Fruit fly (Drosophila melanogaster) whole organism, embryonic: Measurements from ENCODE around the gene CG10761.

Source experiments
- Abd-B ChIP-seq: fragments of 200-800 bp; sonication (Bioruptor generic); optimal IDR thresholded peaks from 2 replicates; lab custom pipeline; 2018; ENCODE audit warnings: missing biosample characterization, mild to moderate bottlenecking, missing genetic modification characterization, moderate library complexity
- CG10267 ChIP-seq: fragments of 200-800 bp; sonication (Bioruptor generic); optimal IDR thresholded peaks from 2 replicates; lab custom pipeline; 2018; ENCODE audit warnings: missing biosample characterization, mild to moderate bottlenecking, missing genetic modification characterization, moderate library complexity
- CG10979 ChIP-seq: fragments of 200-800 bp; sonication (Bioruptor generic); optimal IDR thresholded peaks from 2 replicates; lab custom pipeline; 2018; ENCODE audit warnings: missing biosample characterization, mild to moderate bottlenecking, missing genetic modification characterization, moderate library complexity
- CG12391 ChIP-seq: fragments of 200-800 bp; sonication (Bioruptor generic); optimal IDR thresholded peaks from 3 replicates; lab custom pipeline; 2018; ENCODE audit warnings: missing biosample characterization, mild to moderate bottlenecking, missing genetic modification characterization, moderate library complexity
- CG12659 ChIP-seq: fragments of 200-800 bp; sonication (Bioruptor generic); optimal IDR thresholded peaks from 3 replicates; lab custom pipeline; 2017; ENCODE audit warnings: mild to moderate bottlenecking, missing biosample characterization, missing genetic modification reagents, missing genetic modification characterization
- CG13287 ChIP-seq: fragments of 200-800 bp; sonication (Bioruptor generic); IDR thresholded peaks from 2 replicates; pipeline ENCODE4 v1.3.6; 2022; ENCODE audit warnings: missing biosample characterization, missing genetic modification characterization; ENCODE audit not compliant: partially characterized antibody
- CG13624 ChIP-seq: fragments of 200-800 bp; sonication (Bioruptor generic); optimal IDR thresholded peaks from 2 replicates; lab custom pipeline; 2016; ENCODE audit warnings: missing biosample characterization, missing genetic modification characterization
- CG14710 ChIP-seq: fragments of 200-800 bp; sonication (Bioruptor generic); optimal IDR thresholded peaks from 3 replicates; lab custom pipeline; 2019; ENCODE audit warnings: missing biosample characterization, mild to moderate bottlenecking, missing genetic modification characterization, moderate library complexity
- CG15514 ChIP-seq: fragments of 200-800 bp; sonication (Bioruptor generic); optimal IDR thresholded peaks from 3 replicates; lab custom pipeline; 2017; ENCODE audit warnings: missing biosample characterization, missing genetic modification characterization, mild to moderate bottlenecking, moderate library complexity, missing genetic modification reagents
- CG15601 ChIP-seq: fragments of 200-800 bp; sonication (Bioruptor generic); optimal IDR thresholded peaks from 3 replicates; lab custom pipeline; 2019; ENCODE audit warnings: missing biosample characterization, mild to moderate bottlenecking, missing genetic modification characterization, moderate library complexity
- CG1603 ChIP-seq: fragments of 200-800 bp; sonication (Bioruptor generic); optimal IDR thresholded peaks from 2 replicates; lab custom pipeline; 2019; ENCODE audit warnings: missing biosample characterization, mild to moderate bottlenecking, missing genetic modification characterization, moderate library complexity
- CG17829 ChIP-seq: fragments of 200-800 bp; optimal IDR thresholded peaks from 2 replicates; lab custom pipeline; 2019; ENCODE audit warnings: missing biosample characterization, mild to moderate bottlenecking, missing genetic modification characterization, moderate library complexity
- CG2712 ChIP-seq: fragments of 200-800 bp; optimal IDR thresholded peaks from 3 replicates; lab custom pipeline; 2019; ENCODE audit warnings: missing biosample characterization, mild to moderate bottlenecking, missing genetic modification characterization, moderate library complexity
- CG30020 ChIP-seq: fragments of 200-800 bp; optimal IDR thresholded peaks from 2 replicates; lab custom pipeline; 2019; ENCODE audit warnings: missing biosample characterization, mild to moderate bottlenecking, missing genetic modification characterization, moderate library complexity
- CG30403 ChIP-seq: fragments of 200-800 bp; sonication (Bioruptor generic); optimal IDR thresholded peaks from 3 replicates; lab custom pipeline; 2016; ENCODE audit warnings: missing biosample characterization, missing genetic modification characterization
- CG3995 ChIP-seq: fragments of 200-800 bp; sonication (Bioruptor generic); optimal IDR thresholded peaks from 3 replicates; lab custom pipeline; 2016; ENCODE audit warnings: missing biosample characterization, missing genetic modification characterization
- CG4617 ChIP-seq: fragments of 200-800 bp; sonication (Bioruptor generic); optimal IDR thresholded peaks from 3 replicates; lab custom pipeline; 2016; ENCODE audit warnings: missing biosample characterization, missing genetic modification characterization, borderline replicate concordance
- CG5953 ChIP-seq: fragments of 200-800 bp; sonication (Bioruptor generic); IDR thresholded peaks from 2 replicates; pipeline ENCODE4 v1.3.6; 2022; ENCODE audit warnings: missing biosample characterization, missing genetic modification characterization
- CG7745 ChIP-seq: fragments of 200-800 bp; sonication (Bioruptor generic); optimal IDR thresholded peaks from 2 replicates; lab custom pipeline; 2018; ENCODE audit warnings: missing biosample characterization, mild to moderate bottlenecking, missing genetic modification characterization, moderate library complexity
- CG8290 ChIP-seq, 3 experiments: fragments of 200-800 bp; sonication (Bioruptor generic); optimal IDR thresholded peaks; 2 replicates each; lab custom pipeline; 2016 to 2019; ENCODE audit warnings: missing biosample characterization in 3 of 3, missing genetic modification characterization in 3 of 3, mild to moderate bottlenecking in 2 of 3, moderate library complexity in 1 of 3
- Dp ChIP-seq: fragments of 200-800 bp; sonication (Bioruptor generic); optimal IDR thresholded peaks from 2 replicates; lab custom pipeline; 2018; ENCODE audit warnings: missing biosample characterization, mild to moderate bottlenecking, missing genetic modification characterization, moderate library complexity
- Elba2 ChIP-seq: fragments of 200-800 bp; sonication (Bioruptor generic); optimal IDR thresholded peaks from 3 replicates; lab custom pipeline; 2016; ENCODE audit warnings: missing biosample characterization, missing genetic modification characterization
- Ets97D ChIP-seq: fragments of 200-800 bp; sonication (Bioruptor generic); optimal IDR thresholded peaks from 3 replicates; lab custom pipeline; 2016; ENCODE audit warnings: missing biosample characterization, missing genetic modification characterization
- Hand ChIP-seq: fragments of 200-800 bp; sonication (Bioruptor generic); optimal IDR thresholded peaks from 2 replicates; lab custom pipeline; 2017; ENCODE audit warnings: mild to moderate bottlenecking, missing biosample characterization, missing genetic modification reagents, missing genetic modification characterization
- Lhr ChIP-seq: fragments of 200-800 bp; sonication (Bioruptor generic); optimal IDR thresholded peaks from 3 replicates; lab custom pipeline; 2017; ENCODE audit warnings: mild to moderate bottlenecking, missing biosample characterization, missing genetic modification reagents, missing genetic modification characterization
- MBD-R2 ChIP-seq: fragments of 200-800 bp; sonication (Bioruptor generic); IDR thresholded peaks from 2 replicates; pipeline ENCODE4 v1.3.6; 2022; ENCODE audit warnings: missing biosample characterization, missing genetic modification characterization
- MESR4 ChIP-seq: fragments of 200-800 bp; sonication (Bioruptor generic); optimal IDR thresholded peaks from 2 replicates; lab custom pipeline; 2018; ENCODE audit warnings: missing biosample characterization, mild to moderate bottlenecking, missing genetic modification characterization, moderate library complexity
- Ravus ChIP-seq: fragments of 200-800 bp; sonication (Bioruptor generic); IDR thresholded peaks from 2 replicates; pipeline ENCODE4 v1.3.6; 2022; ENCODE audit warnings: missing biosample characterization, missing genetic modification characterization
- Sin3A ChIP-seq: fragments of >200 bp; optimal IDR thresholded peaks from 2 replicates; lab custom pipeline; 2018
- Sry-δ ChIP-seq: fragments of 200-800 bp; sonication (Bioruptor generic); optimal IDR thresholded peaks from 2 replicates; lab custom pipeline; 2016; ENCODE audit warnings: missing biosample characterization, missing genetic modification characterization
- YL-1 ChIP-seq: fragments of 200-800 bp; sonication (Bioruptor generic); optimal IDR thresholded peaks from 3 replicates; lab custom pipeline; 2017; ENCODE audit warnings: missing biosample characterization, mild to moderate bottlenecking, missing genetic modification characterization
- bigmax ChIP-seq: fragments of 200-800 bp; sonication (Bioruptor generic); optimal IDR thresholded peaks from 2 replicates; lab custom pipeline; 2018; ENCODE audit warnings: missing biosample characterization, mild to moderate bottlenecking, missing genetic modification characterization
- crc ChIP-seq: fragments of 200-800 bp; sonication (Bioruptor generic); optimal IDR thresholded peaks from 2 replicates; lab custom pipeline; 2016; ENCODE audit warnings: missing biosample characterization, missing genetic modification characterization
- crol ChIP-seq: fragments of 200-800 bp; sonication (Bioruptor generic); IDR thresholded peaks from 2 replicates; pipeline ENCODE4 v1.3.6; 2022; ENCODE audit warnings: missing biosample characterization, missing genetic modification characterization
- crp ChIP-seq, 2 experiments: fragments of 200-800 bp; sonication (Bioruptor generic); optimal IDR thresholded peaks; 2 replicates in 1 of 2; 3 replicates in 1 of 2; lab custom pipeline; 2017; ENCODE audit warnings: missing biosample characterization in 2 of 2, missing genetic modification characterization in 2 of 2, mild to moderate bottlenecking in 1 of 2, moderate library complexity in 1 of 2
- gsb-n ChIP-seq: fragments of 200-800 bp; sonication (Bioruptor generic); optimal IDR thresholded peaks from 3 replicates; lab custom pipeline; 2018; ENCODE audit warnings: missing biosample characterization, mild to moderate bottlenecking, missing genetic modification characterization
- lbe ChIP-seq: fragments of 200-800 bp; sonication (Bioruptor generic); optimal IDR thresholded peaks from 2 replicates; lab custom pipeline; 2016; ENCODE audit warnings: missing biosample characterization, mild to moderate bottlenecking, missing genetic modification characterization
- nerfin-2 ChIP-seq: fragments of 200-800 bp; sonication (Bioruptor generic); IDR thresholded peaks from 2 replicates; pipeline ENCODE4 v1.3.6; 2022; ENCODE audit warnings: missing biosample characterization, missing genetic modification characterization; ENCODE audit not compliant: partially characterized antibody
- nmo ChIP-seq: fragments of 200-800 bp; sonication (Bioruptor generic); optimal IDR thresholded peaks from 2 replicates; lab custom pipeline; 2018; ENCODE audit warnings: missing biosample characterization, mild to moderate bottlenecking, missing genetic modification characterization, moderate library complexity
- pan ChIP-seq, 4 experiments: fragments of >200 bp in 3 of 4; fragments of 200-800 bp in 1 of 4; sonication (Bioruptor generic) in 1 of 4; optimal IDR thresholded peaks in 3 of 4; IDR thresholded peaks in 1 of 4; 2 replicates each; pipeline versions ENCODE4 v1.3.6 to Lab custom; 2017 to 2022; ENCODE audit warnings: missing biosample characterization in 2 of 4, missing genetic modification characterization in 2 of 4, mixed read lengths in 1 of 4
- phol ChIP-seq: fragments of 200-800 bp; sonication (Bioruptor generic); optimal IDR thresholded peaks from 3 replicates; lab custom pipeline; 2018; ENCODE audit warnings: missing biosample characterization, mild to moderate bottlenecking, missing genetic modification characterization, moderate library complexity
- pzg ChIP-seq: fragments of 200-800 bp; sonication (Bioruptor generic); optimal IDR thresholded peaks from 3 replicates; lab custom pipeline; 2018; ENCODE audit warnings: missing biosample characterization, mild to moderate bottlenecking, missing genetic modification characterization, moderate library complexity
- ranshi ChIP-seq: fragments of 200-800 bp; sonication (Bioruptor generic); IDR thresholded peaks from 2 replicates; pipeline ENCODE4 v1.3.6; 2022; ENCODE audit warnings: missing biosample characterization, missing genetic modification characterization
- rib ChIP-seq: fragments of 200-800 bp; sonication (Bioruptor generic); IDR thresholded peaks from 2 replicates; pipeline ENCODE4 v1.3.6; 2022; ENCODE audit warnings: missing biosample characterization, missing genetic modification characterization
- row ChIP-seq: fragments of 200-800 bp; sonication (Bioruptor generic); IDR thresholded peaks from 3 replicates; pipeline ENCODE4 v1.3.6; 2022; ENCODE audit warnings: missing biosample characterization, missing genetic modification characterization
- stwl ChIP-seq: fragments of 200-800 bp; sonication (Bioruptor generic); optimal IDR thresholded peaks from 3 replicates; lab custom pipeline; 2018; ENCODE audit warnings: missing biosample characterization, mild to moderate bottlenecking, missing genetic modification characterization, moderate library complexity
- tna ChIP-seq: fragments of 200-800 bp; sonication (Bioruptor generic); IDR thresholded peaks from 2 replicates; pipeline ENCODE4 v1.3.6; 2022; ENCODE audit warnings: missing biosample characterization, missing genetic modification characterization; ENCODE audit not compliant: partially characterized antibody
- zen ChIP-seq: fragments of 200-800 bp; sonication (Bioruptor generic); optimal IDR thresholded peaks from 3 replicates; lab custom pipeline; 2018; ENCODE audit warnings: missing biosample characterization, mild to moderate bottlenecking, missing genetic modification characterization, moderate library complexity

CG10761 gene

dm6 chrX:8142067-8142462, 20.5 kb downstream of the CG10761 start, which contains the start of gene Smox:
TSS of gene Smox (minus strand) at chrX:8142279.
- TF ChIP-seq MBD-R2 (peak; percentile 43), CG7745 (tag; lab: Kevin White, UChicago) (no peak), tna (GFP tag; lab: Robert Waterston, UW) (no peak), CG2712 (tag; lab: Kevin White, UChicago) (peak; percentile 1), CG10979 (no peak), CG1603 (tag; lab: Kevin White, UChicago) (peak; percentile 65), CG10267 (peak; percentile 54), ranshi (GFP tag; lab: Robert Waterston, UW) (no peak), row (GFP tag; lab: Robert Waterston, UW) (0 out of 3 replicates have a peak, but pooled peaks have one; percentile 36), zen (tag; lab: Kevin White, UChicago) (peak; percentile 17), nerfin-2 (GFP tag; lab: Robert Waterston, UW) (no peak), Sin3A (lab: Kevin White, UChicago) (peak; percentile 25), CG12391 (tag; lab: Kevin White, UChicago) (peak; percentile 4), stwl (tag; lab: Kevin White, UChicago) (peak; percentile 60), bigmax (GFP tag; lab: Kevin White, UChicago) (peak; percentile 18), Abd-B (GFP tag; lab: Kevin White, UChicago) (no peak), gsb-n (tag; lab: Kevin White, UChicago) (peak; percentile 15), rib (GFP tag; lab: Robert Waterston, UW) (peak; percentile 65; the same call in 1 of the 2 replicates), YL-1 (GFP tag; lab: Kevin White, UChicago) (peak; percentile 52), Hand (no peak), CG4617 (GFP tag; lab: Kevin White, UChicago) (peak; percentile 75), CG8290 (GFP tag; optimal IDR thresholded peaks at IDR 0.05; lab: Kevin White, UChicago) (no peak), CG8290 (tag; optimal IDR thresholded peaks at IDR 0.05; lab: Kevin White, UChicago) (peak in 1 of 2 experiments; percentile 5), Ets97D (peak; percentile 18), CG12659 (GFP tag; lab: Kevin White, UChicago) (peak; percentile 62), Ravus (GFP tag; lab: Robert Waterston, UW) (no peak), crc (GFP tag; lab: Kevin White, UChicago) (no peak), Dp (peak; percentile 18), MESR4 (GFP tag; lab: Kevin White, UChicago) (peak; percentile 48), CG17829 (tag; lab: Kevin White, UChicago) (peak; percentile 21), CG15601 (peak; percentile 28), CG30403 (GFP tag; lab: Kevin White, UChicago) (no peak), nmo (GFP tag; lab: Kevin White, UChicago) (peak; percentile 23), CG14710 (peak; percentile 37), CG30020 (tag; lab: Kevin White, UChicago) (peak; percentile 19), phol (tag; lab: Kevin White, UChicago) (peak; percentile 17), CG3995 (peak; percentile 48), crol (no peak), CG13287 (GFP tag; lab: Robert Waterston, UW) (peak; percentile 37), pzg (GFP tag; lab: Kevin White, UChicago) (peak; percentile 73), CG13624 (GFP tag; lab: Kevin White, UChicago) (peak; percentile 38), Lhr (peak; percentile 53), CG5953 (GFP tag; lab: Robert Waterston, UW) (no peak), Elba2 (peak; percentile 28), lbe (peak; percentile 35), crp (GFP tag; optimal IDR thresholded peaks at IDR 0.05; lab: Kevin White, UChicago) (peak in 1 of 2 experiments; percentile 26), Sry-δ (GFP tag; lab: Kevin White, UChicago) (peak; percentile 6), CG15514 (GFP tag; lab: Kevin White, UChicago) (peak; percentile 22), pan (optimal IDR thresholded peaks at IDR 0.05; lab: Kevin White, UChicago) (no peak), pan (GFP tag; optimal IDR thresholded peaks at IDR 0.05 in 1 of 2, IDR thresholded peaks at IDR 0.05 in 1 of 2) (no peak)
